Fruit fly (Drosophila melanogaster): ENCODE results near the gene mira.

The mira gene

DNA sequence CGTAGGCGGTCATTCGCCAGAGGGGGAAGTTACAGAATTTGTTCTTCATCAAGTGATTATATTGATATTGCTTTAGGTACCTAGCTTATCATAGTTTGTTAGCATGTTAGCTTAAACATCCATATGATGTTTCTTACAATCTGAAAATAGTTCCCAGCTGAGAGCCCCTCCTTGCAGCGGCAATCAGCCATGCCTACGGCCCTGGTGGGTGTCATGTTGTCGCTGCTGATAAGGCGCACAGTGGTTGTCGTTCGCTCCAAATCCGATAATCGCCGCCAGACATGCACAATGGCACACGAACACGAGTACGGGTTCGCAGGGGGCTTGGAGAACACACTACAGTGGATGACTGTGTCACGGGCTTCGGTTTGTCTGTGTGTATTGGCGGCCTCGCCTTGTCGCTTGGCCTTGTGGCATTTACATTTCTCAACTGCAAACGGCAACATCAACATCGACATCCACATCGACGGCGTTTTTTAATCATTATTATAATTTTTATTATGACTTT, 28.9 kb downstream of the mira start (continued):
- TF ChIP-seq Taf1 (GFP tag; IDR thresholded peaks at IDR 0.05): peak; percentile 83
- TF ChIP-seq CG14710 (tag; optimal IDR thresholded peaks at IDR 0.05): peak; percentile 6
- TF ChIP-seq oc (tag; optimal IDR thresholded peaks at IDR 0.05): peak; percentile 44
- peak; percentile 40 for TF ChIP-seq cato (GFP tag; optimal IDR thresholded peaks at IDR 0.05; ENCODE audit: borderline replicate concordance)
- TF ChIP-seq ap (GFP tag; IDR thresholded peaks at IDR 0.05): peak; percentile 58
- peak; percentile 48 for TF ChIP-seq NC2β (GFP tag; optimal IDR thresholded peaks at IDR 0.05)
- peak; percentile 64 for TF ChIP-seq gcm2 (GFP tag; optimal IDR thresholded peaks at IDR 0.05)
- TF ChIP-seq CG12744 (GFP tag; optimal IDR thresholded peaks at IDR 0.05): peak; percentile 75
- peak in 1 of 2 experiments; percentile 41 for TF ChIP-seq crp (GFP tag; optimal IDR thresholded peaks at IDR 0.05)
- TF ChIP-seq bbx (GFP tag; IDR thresholded peaks at IDR 0.05; ENCODE audit: partially characterized antibody): no peak
- peak; percentile 72 for TF ChIP-seq Gsc (GFP tag; IDR thresholded peaks at IDR 0.05)
- peak; percentile 76 for TF ChIP-seq Optix (GFP tag; IDR thresholded peaks at IDR 0.05)
- peak; percentile 31; the same call in 1 of the 2 replicates for TF ChIP-seq dimm (GFP tag; IDR thresholded peaks at IDR 0.05)
- peak; percentile 44 for TF ChIP-seq CG34376 (GFP tag; optimal IDR thresholded peaks at IDR 0.05)
- TF ChIP-seq bigmax (GFP tag; optimal IDR thresholded peaks at IDR 0.05): no peak
- TF ChIP-seq CG11560 (tag; IDR thresholded peaks at IDR 0.05): 0 out of 3 replicates have a peak, but pooled peaks have one; percentile 45
- peak; percentile 77 for TF ChIP-seq CG17359 (tag; optimal IDR thresholded peaks at IDR 0.05)
- TF ChIP-seq corto (GFP tag; optimal IDR thresholded peaks at IDR 0.05): peak; percentile 54
- peak; percentile 69 for TF ChIP-seq CG7556 (GFP tag; optimal IDR thresholded peaks at IDR 0.05)
- TF ChIP-seq CG10543 (GFP tag; optimal IDR thresholded peaks at IDR 0.05): peak; percentile 77
- no peak for TF ChIP-seq CG42726 (GFP tag; IDR thresholded peaks at IDR 0.05; ENCODE audit: partially characterized antibody)
- peak; percentile 78 for TF ChIP-seq Ada2b (GFP tag; IDR thresholded peaks at IDR 0.05)
- peak; percentile 49 for TF ChIP-seq CG5180 (GFP tag; optimal IDR thresholded peaks at IDR 0.05)
- TF ChIP-seq ssp (GFP tag; IDR thresholded peaks at IDR 0.05): peak; percentile 52
- TF ChIP-seq CG9797 (GFP tag; optimal IDR thresholded peaks at IDR 0.05): no peak
- TF ChIP-seq Hmr (GFP tag; optimal IDR thresholded peaks at IDR 0.05): peak; percentile 82
- no peak for TF ChIP-seq Dref (GFP tag; IDR thresholded peaks at IDR 0.05)
- TF ChIP-seq CG33213 (GFP tag; optimal IDR thresholded peaks at IDR 0.05): peak; percentile 7
- TF ChIP-seq CG8281 (tag; optimal IDR thresholded peaks at IDR 0.05): peak; percentile 46
- peak; percentile 85 for TF ChIP-seq CG13624 (GFP tag; optimal IDR thresholded peaks at IDR 0.05)
- no peak for TF ChIP-seq B-H2 (GFP tag; optimal IDR thresholded peaks at IDR 0.05)
- peak; percentile 28 for TF ChIP-seq CG2202 (tag; optimal IDR thresholded peaks at IDR 0.05)
- peak; percentile 32 for TF ChIP-seq cg (GFP tag; optimal IDR thresholded peaks at IDR 0.05)
- TF ChIP-seq gt (GFP tag; IDR thresholded peaks at IDR 0.05): no peak
- TF ChIP-seq Hr3 (GFP tag; optimal IDR thresholded peaks at IDR 0.05): peak; percentile 67
- peak; percentile 8 for TF ChIP-seq CG12299 (tag; optimal IDR thresholded peaks at IDR 0.05)
- TF ChIP-seq Oli (tag; optimal IDR thresholded peaks at IDR 0.05): peak; percentile 83
- TF ChIP-seq CG10462 (GFP tag; optimal IDR thresholded peaks at IDR 0.05): peak; percentile 75
- peak; percentile 79 for TF ChIP-seq caup (GFP tag; optimal IDR thresholded peaks at IDR 0.05; ENCODE audit: severe bottlenecking)
- TF ChIP-seq pnt (GFP tag; optimal IDR thresholded peaks at IDR 0.05): peak; percentile 64
- no peak for TF ChIP-seq CG6791 (GFP tag; IDR thresholded peaks at IDR 0.05; ENCODE audit: partially characterized antibody)
- no peak for TF ChIP-seq Neu2 (GFP tag; optimal IDR thresholded peaks at IDR 0.05; ENCODE audit: borderline replicate concordance)
- TF ChIP-seq wek (GFP tag; optimal IDR thresholded peaks at IDR 0.05): no peak
- TF ChIP-seq fd102C (GFP tag; optimal IDR thresholded peaks at IDR 0.05): no peak
- peak; percentile 52; the same call in 1 of the 2 replicates for TF ChIP-seq CG11696 (GFP tag; IDR thresholded peaks at IDR 0.05)
- peak; percentile 64 for TF ChIP-seq Nf-YC (tag; optimal IDR thresholded peaks at IDR 0.05)
- peak; percentile 61 for TF ChIP-seq sim (GFP tag; IDR thresholded peaks at IDR 0.05)
- TF ChIP-seq gcm (GFP tag; optimal IDR thresholded peaks at IDR 0.05): peak; percentile 31
- no peak for TF ChIP-seq salm (tag; optimal IDR thresholded peaks at IDR 0.05)
